5 fruit fly cellular contexts compared by ENCODE assay signal in the genomic region with DNA sequence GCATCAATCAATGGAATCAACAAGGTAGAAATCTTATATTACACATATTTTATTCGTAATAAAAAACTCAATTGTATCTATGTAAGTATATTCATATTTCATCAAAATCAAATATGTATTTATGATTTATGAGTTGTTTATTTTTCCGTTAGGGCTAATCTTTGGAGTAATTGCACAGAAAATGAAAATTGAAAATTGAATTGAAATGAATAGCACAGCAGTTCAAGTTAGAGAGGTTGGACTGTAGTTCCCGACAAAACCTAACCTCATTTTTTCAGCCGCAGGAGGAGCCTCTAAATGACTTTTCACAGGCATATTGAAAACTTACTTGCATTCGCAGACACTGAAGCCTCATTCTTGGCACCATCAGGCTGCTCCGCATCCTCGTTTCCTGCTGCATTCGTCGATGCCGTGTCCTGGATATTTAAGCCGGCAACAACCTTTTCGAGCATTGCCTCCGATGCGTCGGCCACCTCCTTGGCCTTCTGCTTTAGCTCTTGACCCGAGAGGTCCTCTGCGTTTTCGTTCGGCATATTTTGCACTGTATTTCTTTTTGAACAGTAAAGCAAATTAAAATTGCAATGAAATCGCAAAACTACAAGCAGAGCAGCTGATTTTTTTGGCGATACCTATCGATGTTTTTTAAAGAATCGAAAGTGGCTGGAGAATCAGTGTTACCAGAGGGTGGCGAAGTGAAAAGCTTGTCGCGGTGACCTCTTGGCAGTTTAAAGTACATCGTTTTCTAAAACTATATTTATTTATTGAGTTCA.
TF ChIP-seq lines count a peak whose summit lies in the region.

A gene (minus strand): TSS at position 635 of the 770 bp plus-strand sequence.

- no peak for TF ChIP-seq CTCF in whole organism, embryonic (GFP tag; optimal IDR thresholded peaks at IDR 0.05; lab: Kevin White, UChicago)

TF ChIP-seq in whole organism, adult, 20 proteins besides CTCF, POLR2A, EP300 and RAD21:
- TF ChIP-seq cnc (optimal IDR thresholded peaks at IDR 0.05; lab: Kevin White, UChicago) (no peak), Clk (GFP tag; optimal IDR thresholded peaks at IDR 0.05; lab: Kevin White, UChicago) (no peak), CG14711 (tag; optimal IDR thresholded peaks at IDR 0.05; lab: Kevin White, UChicago) (peak; percentile 42), Hr96 (GFP tag; optimal IDR thresholded peaks at IDR 0.05; lab: Kevin White, UChicago) (no peak), Mnt (GFP tag; optimal IDR thresholded peaks at IDR 0.05; lab: Kevin White, UChicago) (no peak), cic (GFP tag; optimal IDR thresholded peaks at IDR 0.05; lab: Kevin White, UChicago) (peak; percentile 6), CG7045 (GFP tag; optimal IDR thresholded peaks at IDR 0.05; lab: Kevin White, UChicago) (peak; percentile 9), CG1620 (GFP tag; optimal IDR thresholded peaks at IDR 0.05; lab: Kevin White, UChicago) (no peak), CG7101 (tag; optimal IDR thresholded peaks at IDR 0.05; lab: Kevin White, UChicago) (peak; percentile 14), tj (GFP tag; optimal IDR thresholded peaks at IDR 0.05; lab: Kevin White, UChicago) (peak; percentile 6), CG11617 (GFP tag; optimal IDR thresholded peaks at IDR 0.05; lab: Kevin White, UChicago) (peak; percentile 2), pad (GFP tag; optimal IDR thresholded peaks at IDR 0.05; lab: Kevin White, UChicago) (no peak), CG33017 (tag; optimal IDR thresholded peaks at IDR 0.05; lab: Kevin White, UChicago) (peak; percentile 32)

TF ChIP-seq in whole organism, embryonic, 481 proteins besides CTCF, POLR2A, EP300 and RAD21 (continues in another document):
- TF ChIP-seq BEAF-32 (GFP tag; optimal IDR thresholded peaks at IDR 0.05; lab: Kevin White, UChicago) (peak; percentile 84), CG15601 (tag; optimal IDR thresholded peaks at IDR 0.05; lab: Kevin White, UChicago) (no peak), Hand (GFP tag; optimal IDR thresholded peaks at IDR 0.05; lab: Kevin White, UChicago) (no peak), CG7357 (GFP tag; IDR thresholded peaks at IDR 0.05; lab: Robert Waterston, UW) (no peak), Myb (GFP tag; optimal IDR thresholded peaks at IDR 0.05; lab: Kevin White, UChicago) (no peak), Hr3 (GFP tag; optimal IDR thresholded peaks at IDR 0.05; lab: Kevin White, UChicago) (no peak), lmd (GFP tag; IDR thresholded peaks at IDR 0.05; lab: Robert Waterston, UW) (no peak), CG4617 (GFP tag; optimal IDR thresholded peaks at IDR 0.05; lab: Kevin White, UChicago; ENCODE audit: borderline replicate concordance) (peak; percentile 20), emc (GFP tag; optimal IDR thresholded peaks at IDR 0.05; lab: Kevin White, UChicago) (no peak), Dbx (GFP tag; IDR thresholded peaks at IDR 0.05; lab: Robert Waterston, UW) (0 out of 3 replicates have a peak, but pooled peaks have one; percentile 28), Nf-YA (GFP tag; IDR thresholded peaks at IDR 0.05; lab: Robert Waterston, UW) (no peak), fru (optimal IDR thresholded peaks at IDR 0.05; lab: Kevin White, UChicago) (no peak), CG12391 (tag; optimal IDR thresholded peaks at IDR 0.05; lab: Kevin White, UChicago) (peak; percentile 22), Blimp-1 (GFP tag; optimal IDR thresholded peaks at IDR 0.05; lab: Kevin White, UChicago) (peak; percentile 16), pita (GFP tag; optimal IDR thresholded peaks at IDR 0.05; lab: Kevin White, UChicago) (no peak), CG14050 (GFP tag; IDR thresholded peaks at IDR 0.05; lab: Robert Waterston, UW) (no peak), Dll (GFP tag; IDR thresholded peaks at IDR 0.05; lab: Robert Waterston, UW; ENCODE audit: partially characterized antibody) (peak; percentile 82)

TF ChIP-seq in whole organism, prepupa, 60 proteins besides CTCF, POLR2A, EP300 and RAD21 (continues in another document):
- TF ChIP-seq fkh (GFP tag; optimal IDR thresholded peaks at IDR 0.05; lab: Kevin White, UChicago) (no peak), CG7368 (GFP tag; optimal IDR thresholded peaks at IDR 0.05; lab: Kevin White, UChicago) (no peak), achi (GFP tag; optimal IDR thresholded peaks at IDR 0.05; lab: Kevin White, UChicago) (peak; percentile 44), CG6854 (GFP tag; optimal IDR thresholded peaks at IDR 0.05; lab: Kevin White, UChicago) (no peak), Smox (GFP tag; optimal IDR thresholded peaks at IDR 0.05; lab: Kevin White, UChicago) (no peak), CG3032 (tag; optimal IDR thresholded peaks at IDR 0.05; lab: Kevin White, UChicago) (no peak), fd85E (GFP tag; optimal IDR thresholded peaks at IDR 0.05; lab: Kevin White, UChicago) (no peak), pdm3 (GFP tag; optimal IDR thresholded peaks at IDR 0.05; lab: Kevin White, UChicago) (no peak), CG8119 (GFP tag; IDR thresholded peaks at IDR 0.05; lab: Robert Waterston, UW) (peak; percentile 52; the same call in 2 of the 3 replicates), Blimp-1 (GFP tag; optimal IDR thresholded peaks at IDR 0.05; lab: Kevin White, UChicago) (no peak), Sox14 (GFP tag; optimal IDR thresholded peaks at IDR 0.05; lab: Kevin White, UChicago) (no peak), Eip78C (GFP tag; lab: Kevin White, UChicago) (peak; percentile 33), CG6792 (GFP tag; optimal IDR thresholded peaks at IDR 0.05; lab: Kevin White, UChicago) (peak; percentile 52), cyc (GFP tag; optimal IDR thresholded peaks at IDR 0.05; lab: Kevin White, UChicago) (no peak), CG15336 (GFP tag; IDR thresholded peaks at IDR 0.05; lab: Robert Waterston, UW) (peak; percentile 77), CG8319 (GFP tag; optimal IDR thresholded peaks at IDR 0.05; lab: Kevin White, UChicago) (peak; percentile 80), CG11294 (GFP tag; IDR thresholded peaks at IDR 0.05; lab: Robert Waterston, UW) (no peak), ss (GFP tag; optimal IDR thresholded peaks at IDR 0.05; lab: Kevin White, UChicago) (no peak), esn (GFP tag; optimal IDR thresholded peaks at IDR 0.05; lab: Kevin White, UChicago) (peak; percentile 46)

TF ChIP-seq in whole organism, pupa, 21 proteins besides CTCF, POLR2A, EP300 and RAD21:
- TF ChIP-seq fd96Ca (GFP tag; IDR thresholded peaks at IDR 0.05; lab: Robert Waterston, UW) = no peak
- no peak for TF ChIP-seq CG4496 (GFP tag; IDR thresholded peaks at IDR 0.05; lab: Robert Waterston, UW)
- peak; percentile 36 for TF ChIP-seq CG8159 (tag; optimal IDR thresholded peaks at IDR 0.05; lab: Kevin White, UChicago)
- no peak for TF ChIP-seq CG12605 (GFP tag; IDR thresholded peaks at IDR 0.05; lab: Robert Waterston, UW)
- no peak for TF ChIP-seq Pif1B (GFP tag; optimal IDR thresholded peaks at IDR 0.05; lab: Kevin White, UChicago)
- TF ChIP-seq CG10348 (GFP tag; IDR thresholded peaks at IDR 0.05; lab: Robert Waterston, UW) = no peak
- peak; percentile 3 for TF ChIP-seq gl (tag; optimal IDR thresholded peaks at IDR 0.05; lab: Kevin White, UChicago)
- TF ChIP-seq CG15710 (tag; optimal IDR thresholded peaks at IDR 0.05; lab: Kevin White, UChicago) = peak; percentile 19
- TF ChIP-seq CG34367 (tag; optimal IDR thresholded peaks at IDR 0.05; lab: Kevin White, UChicago) = no peak
- no peak for TF ChIP-seq D1 (tag; optimal IDR thresholded peaks at IDR 0.05; lab: Kevin White, UChicago)
- TF ChIP-seq CG14655 (GFP tag; optimal IDR thresholded peaks at IDR 0.05; lab: Kevin White, UChicago) = no peak
- peak; percentile 49 for TF ChIP-seq CG8301 (tag; optimal IDR thresholded peaks at IDR 0.05; lab: Kevin White, UChicago)
- peak; percentile 43 for TF ChIP-seq CG17806 (tag; optimal IDR thresholded peaks at IDR 0.05; lab: Kevin White, UChicago)
- TF ChIP-seq CG13204 (GFP tag; optimal IDR thresholded peaks at IDR 0.05; lab: Kevin White, UChicago) = no peak
- peak; percentile 28 for TF ChIP-seq CG9948 (tag; optimal IDR thresholded peaks at IDR 0.05; lab: Kevin White, UChicago)
- TF ChIP-seq EcR (GFP tag; optimal IDR thresholded peaks at IDR 0.05; lab: Kevin White, UChicago) = no peak
- TF ChIP-seq Pif1A (GFP tag; optimal IDR thresholded peaks at IDR 0.05; lab: Kevin White, UChicago) = no peak
- TF ChIP-seq Snoo (tag; optimal IDR thresholded peaks at IDR 0.05; lab: Kevin White, UChicago) = peak; percentile 24
- TF ChIP-seq rn (GFP tag; IDR thresholded peaks at IDR 0.05; lab: Robert Waterston, UW) = no peak
- TF ChIP-seq Ets98B (GFP tag; IDR thresholded peaks at IDR 0.05; lab: Robert Waterston, UW) = peak; percentile 42
- no peak for TF ChIP-seq CG32121 (GFP tag; IDR thresholded peaks at IDR 0.05; lab: Robert Waterston, UW)

TF ChIP-seq in whole organism, wandering third instar larva, 38 proteins besides CTCF, POLR2A, EP300 and RAD21:
- TF ChIP-seq Myc (optimal IDR thresholded peaks at IDR 0.05; lab: Kevin White, UChicago) = no peak
- peak; percentile 44 for TF ChIP-seq rgr (GFP tag; optimal IDR thresholded peaks at IDR 0.05; lab: Kevin White, UChicago)
- TF ChIP-seq h (GFP tag; optimal IDR thresholded peaks at IDR 0.05; lab: Kevin White, UChicago) = peak; percentile 1
- TF ChIP-seq N (GFP tag; optimal IDR thresholded peaks at IDR 0.05; lab: Kevin White, UChicago) = no peak
- peak; percentile 30 for TF ChIP-seq psq (GFP tag; optimal IDR thresholded peaks at IDR 0.05; lab: Kevin White, UChicago)
- no peak for TF ChIP-seq Sp1 (GFP tag; optimal IDR thresholded peaks at IDR 0.05; lab: Kevin White, UChicago)
- TF ChIP-seq Hnf4 (GFP tag; optimal IDR thresholded peaks at IDR 0.05; lab: Kevin White, UChicago) = no peak
- TF ChIP-seq Abd-B (GFP tag; optimal IDR thresholded peaks at IDR 0.05; lab: Kevin White, UChicago) = no peak
- TF ChIP-seq lola (GFP tag; optimal IDR thresholded peaks at IDR 0.05; lab: Kevin White, UChicago) = no peak
- no peak for TF ChIP-seq GATAd (GFP tag; optimal IDR thresholded peaks at IDR 0.05; lab: Kevin White, UChicago)
- peak; percentile 52 for TF ChIP-seq woc (GFP tag; optimal IDR thresholded peaks at IDR 0.05; lab: Kevin White, UChicago)
- no peak for TF ChIP-seq CrebA (GFP tag; optimal IDR thresholded peaks at IDR 0.05; lab: Kevin White, UChicago; ENCODE audit: borderline replicate concordance)
- TF ChIP-seq foxo (GFP tag; optimal IDR thresholded peaks at IDR 0.05; lab: Kevin White, UChicago) = peak in 1 of 2 experiments; percentile 58
- TF ChIP-seq Hr83 (GFP tag; optimal IDR thresholded peaks at IDR 0.05; lab: Kevin White, UChicago; ENCODE audit: poor library complexity, severe bottlenecking) = peak; percentile 44
- TF ChIP-seq ey (GFP tag; optimal IDR thresholded peaks at IDR 0.05; lab: Kevin White, UChicago) = peak; percentile 24
- TF ChIP-seq OdsH (GFP tag; optimal IDR thresholded peaks at IDR 0.05; lab: Kevin White, UChicago) = peak; percentile 49
- no peak for TF ChIP-seq Vsx2 (GFP tag; optimal IDR thresholded peaks at IDR 0.05; lab: Kevin White, UChicago; ENCODE audit: partially characterized antibody)
- no peak for TF ChIP-seq sage (GFP tag; optimal IDR thresholded peaks at IDR 0.05; lab: Kevin White, UChicago)
- TF ChIP-seq Hr78 (GFP tag; optimal IDR thresholded peaks at IDR 0.05; lab: Kevin White, UChicago) = no peak
- no peak for TF ChIP-seq Dif (GFP tag; optimal IDR thresholded peaks at IDR 0.05; lab: Kevin White, UChicago; ENCODE audit: partially characterized antibody)
- TF ChIP-seq tai (GFP tag; optimal IDR thresholded peaks at IDR 0.05; lab: Kevin White, UChicago) = no peak
